Worm (Caenorhabditis elegans): ENCODE results near the gene R07E4.5.

Gene R07E4.5

DNA sequence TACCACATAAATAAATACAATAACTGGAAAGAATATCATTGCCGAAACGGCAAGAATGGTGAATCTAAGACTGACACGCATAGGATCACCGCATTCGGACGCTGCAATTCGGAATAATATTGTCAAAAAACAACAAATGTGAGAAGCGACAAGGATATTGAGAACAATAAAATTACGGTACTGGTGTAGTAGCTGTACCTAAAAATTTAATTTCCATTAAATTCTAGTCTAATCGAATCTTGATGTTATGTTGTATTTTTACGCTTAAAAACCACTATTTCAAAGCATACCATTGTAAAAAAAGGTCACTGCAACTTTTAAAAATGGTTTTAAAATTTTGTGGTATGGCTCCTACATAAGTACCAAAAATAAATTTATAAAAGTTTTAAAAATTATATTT, 4.2 kb downstream of the R07E4.5 start, which contains the start of gene mig-23:
Gene mig-23, minus strand, starts transcription at position 101 of the 400 bp plus-strand sequence.
- TF ChIP-seq dpl-1 (GFP tag; optimal IDR thresholded peaks at IDR 0.05) (no peak), B0336.3 (GFP tag; IDR thresholded peaks at IDR 0.05) (no peak), mxl-1 (tag; optimal IDR thresholded peaks at IDR 0.05) (no peak), F37B4.10 (GFP tag; IDR thresholded peaks at IDR 0.05) (no peak), atf-7 (tag; optimal IDR thresholded peaks at IDR 0.05) (no peak), attf-5 (GFP tag; optimal IDR thresholded peaks at IDR 0.05) (no peak)

DNA sequence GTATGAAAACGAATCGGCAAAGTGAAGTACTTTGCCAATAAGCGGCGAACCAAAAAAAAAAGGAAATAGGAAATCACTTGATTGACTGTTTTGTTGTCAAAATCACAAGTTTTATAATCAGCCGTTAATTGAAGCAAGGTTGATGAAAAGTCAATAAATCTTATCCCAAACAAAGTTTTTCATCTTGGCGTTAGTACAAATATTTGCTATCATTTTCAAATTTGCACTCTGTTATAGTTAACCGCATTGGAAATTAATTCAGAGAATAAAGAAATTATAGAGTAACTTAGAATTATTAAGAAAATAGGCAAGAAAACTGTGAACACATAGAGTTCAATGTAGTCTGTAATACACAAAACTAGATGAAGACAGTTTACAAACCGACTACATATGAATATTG, 8.5 kb downstream of the R07E4.5 start, which contains the start of gene acs-17:
Gene acs-17, minus strand, starts transcription at position 23 of the 400 bp plus-strand sequence.
- TF ChIP-seq nhr-90 (tag; optimal IDR thresholded peaks at IDR 0.05): no peak
- no peak for TF ChIP-seq B0019.2 (GFP tag; conservative IDR thresholded peaks at IDR 0.05)
- TF ChIP-seq ztf-28 (GFP tag; IDR thresholded peaks at IDR 0.05): no peak

DNA sequence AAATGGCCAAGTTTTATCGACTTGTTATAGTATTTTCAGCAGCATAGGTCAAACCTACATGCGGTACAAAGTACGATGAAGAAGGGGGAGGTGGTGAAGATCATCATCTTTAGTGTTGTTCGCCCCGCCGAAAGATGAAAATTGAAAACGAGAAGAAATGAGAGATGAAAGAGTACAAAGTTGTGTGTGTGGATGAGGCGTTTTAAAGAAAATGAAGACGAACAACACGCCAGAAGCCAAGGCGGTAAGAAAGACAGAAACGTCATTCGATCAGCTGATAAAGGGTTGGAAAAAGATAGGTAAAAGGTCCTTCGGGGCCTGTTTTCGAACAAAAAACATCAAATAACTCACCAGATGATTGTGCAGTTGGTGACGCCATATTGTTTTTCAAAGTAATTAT, 9.1 kb downstream of the R07E4.5 start:
- TF ChIP-seq dox-1 (GFP tag; IDR thresholded peaks at IDR 0.05) (0 out of 2 replicates have a peak, but pooled peaks have one; percentile 40), sptf-2 (GFP tag; optimal IDR thresholded peaks at IDR 0.05) (no peak)

DNA sequence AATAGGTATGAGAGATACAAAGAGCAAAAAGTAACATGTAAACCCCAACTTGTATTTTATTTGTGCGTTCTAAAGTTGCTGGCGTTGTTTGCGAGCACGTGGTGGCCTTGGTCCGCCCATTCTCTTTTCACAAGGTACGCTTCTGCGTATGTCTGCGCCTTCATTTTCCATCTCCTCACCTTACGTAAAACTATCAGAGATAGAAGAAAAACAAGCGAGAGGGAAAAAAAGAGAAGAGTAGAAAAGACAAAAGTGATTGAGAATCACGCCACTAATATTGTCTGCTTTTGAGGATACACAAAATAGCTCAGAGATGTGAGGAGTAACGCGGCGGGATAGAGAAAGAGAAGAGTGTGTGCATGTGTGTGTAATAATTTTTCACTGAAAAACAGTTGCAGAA, 10.8 kb downstream of the R07E4.5 start:
- TF ChIP-seq somi-1 (GFP tag; optimal IDR thresholded peaks at IDR 0.05): peak; percentile 53
- TF ChIP-seq cebp-1 (GFP tag; IDR thresholded peaks at IDR 0.05): 0 out of 2 replicates have a peak, but pooled peaks have one; percentile 25
- peak; percentile 40 for TF ChIP-seq cebp-1 (tag; optimal IDR thresholded peaks at IDR 0.05)
- TF ChIP-seq attf-5 (GFP tag; optimal IDR thresholded peaks at IDR 0.05): peak; percentile 8
- TF ChIP-seq rpc-1 (optimal IDR thresholded peaks at IDR 0.05): no peak
- TF ChIP-seq rpc-1 (tag; optimal IDR thresholded peaks at IDR 0.05): no peak
- no peak for TF ChIP-seq hmg-20 (GFP tag; IDR thresholded peaks at IDR 0.05)
- 0 out of 2 replicates have a peak, but pooled peaks have one; percentile 8 for TF ChIP-seq dox-1 (GFP tag; IDR thresholded peaks at IDR 0.05)
- TF ChIP-seq K12H6.12 (tag; optimal IDR thresholded peaks at IDR 0.05): peak; percentile 11
- TF ChIP-seq hmg-1.2 (GFP tag; IDR thresholded peaks at IDR 0.05): peak; percentile 21; the same call in 1 of the 2 replicates
- TF ChIP-seq Y67H2A.10 (GFP tag; conservative IDR thresholded peaks at IDR 0.05): no peak
- TF ChIP-seq ztf-26 (tag; optimal IDR thresholded peaks at IDR 0.05): peak; percentile 8
- TF ChIP-seq lsl-1 (GFP tag; optimal IDR thresholded peaks at IDR 0.05): no peak
- no peak for TF ChIP-seq ekl-4 (GFP tag; IDR thresholded peaks at IDR 0.05)

DNA sequence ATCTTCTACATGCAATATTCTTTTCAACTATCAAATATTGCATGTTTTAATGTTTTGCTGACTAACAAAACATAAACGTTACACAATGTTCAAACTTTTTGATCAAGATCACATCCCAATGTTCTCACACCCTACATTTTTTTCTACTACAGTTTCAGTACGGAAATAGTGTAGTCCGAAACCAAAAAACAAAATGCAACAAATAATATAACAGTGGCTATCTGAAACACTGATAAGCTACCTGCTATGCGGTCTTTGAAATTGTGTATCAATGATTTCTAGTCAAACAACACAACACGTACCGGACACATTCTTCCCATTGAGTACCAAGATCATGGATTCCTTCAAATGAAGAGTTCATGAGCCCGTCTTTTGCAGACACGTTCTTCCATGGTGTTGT, 11.6 kb downstream of the R07E4.5 start:
- no peak for TF ChIP-seq ztf-25 (GFP tag; IDR thresholded peaks at IDR 0.05)
- peak; percentile 4 for TF ChIP-seq nhr-80 (tag; optimal IDR thresholded peaks at IDR 0.05)
- TF ChIP-seq lir-1 (GFP tag; conservative IDR thresholded peaks at IDR 0.05): no peak
- TF ChIP-seq F22D6.2 (tag; optimal IDR thresholded peaks at IDR 0.05): no peak
- no peak for TF ChIP-seq lag-1 (GFP tag; IDR thresholded peaks at IDR 0.05)
- TF ChIP-seq nfyb-1 (GFP tag; IDR thresholded peaks at IDR 0.05): no peak
- TF ChIP-seq F49E8.2 (tag; optimal IDR thresholded peaks at IDR 0.05; ENCODE audit: insufficient read depth): no peak
- no peak for TF ChIP-seq ZK185.1 (tag; optimal IDR thresholded peaks at IDR 0.05; ENCODE audit: poor library complexity, severe bottlenecking)

DNA sequence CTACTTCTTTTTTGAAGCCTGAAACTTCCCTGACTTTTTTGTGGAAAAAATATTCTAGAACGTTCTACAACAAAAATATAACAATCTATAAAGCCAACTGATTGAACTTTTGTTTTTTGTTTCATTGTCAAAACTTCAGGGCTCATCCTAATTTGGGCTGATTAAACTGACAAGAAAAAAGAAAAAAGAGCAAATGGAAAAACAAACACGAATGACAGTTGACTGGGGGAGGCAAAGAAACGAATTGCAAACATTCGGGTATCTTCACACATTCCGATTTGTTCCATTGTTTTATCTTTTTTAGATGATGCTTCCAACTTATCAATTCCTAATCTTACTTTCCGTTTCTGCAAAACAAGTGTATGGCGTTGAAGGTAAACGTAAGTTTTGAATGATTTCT, 17.5 kb downstream of the R07E4.5 start, which contains the start of gene C46F4.3:
Gene C46F4.3, plus strand, starts transcription at position 301 of the 400 bp plus-strand sequence.
- TF ChIP-seq zim-3 (tag; optimal IDR thresholded peaks at IDR 0.05) (no peak), F57A8.1 (GFP tag; optimal IDR thresholded peaks at IDR 0.05) (no peak), lin-26 (GFP tag; IDR thresholded peaks at IDR 0.05) (no peak), ztf-18 (tag; optimal IDR thresholded peaks at IDR 0.05) (no peak), ets-4 (GFP tag; optimal IDR thresholded peaks at IDR 0.05) (no peak), F23B12.7 (tag; optimal IDR thresholded peaks at IDR 0.05; ENCODE audit: insufficient read depth) (no peak), hmg-1.2 (GFP tag; IDR thresholded peaks at IDR 0.05) (no peak), zfh-2 (GFP tag; conservative IDR thresholded peaks at IDR 0.05) (no peak), cebp-2 (GFP tag; IDR thresholded peaks at IDR 0.05) (no peak), nfya-2 (GFP tag; IDR thresholded peaks at IDR 0.05) (no peak)
